Fruit fly (Drosophila melanogaster): ENCODE data around the gene unc.
A peak's percentile ranks its signal among the peaks of the same experiment; 100 is the strongest.

The unc gene

DNA sequence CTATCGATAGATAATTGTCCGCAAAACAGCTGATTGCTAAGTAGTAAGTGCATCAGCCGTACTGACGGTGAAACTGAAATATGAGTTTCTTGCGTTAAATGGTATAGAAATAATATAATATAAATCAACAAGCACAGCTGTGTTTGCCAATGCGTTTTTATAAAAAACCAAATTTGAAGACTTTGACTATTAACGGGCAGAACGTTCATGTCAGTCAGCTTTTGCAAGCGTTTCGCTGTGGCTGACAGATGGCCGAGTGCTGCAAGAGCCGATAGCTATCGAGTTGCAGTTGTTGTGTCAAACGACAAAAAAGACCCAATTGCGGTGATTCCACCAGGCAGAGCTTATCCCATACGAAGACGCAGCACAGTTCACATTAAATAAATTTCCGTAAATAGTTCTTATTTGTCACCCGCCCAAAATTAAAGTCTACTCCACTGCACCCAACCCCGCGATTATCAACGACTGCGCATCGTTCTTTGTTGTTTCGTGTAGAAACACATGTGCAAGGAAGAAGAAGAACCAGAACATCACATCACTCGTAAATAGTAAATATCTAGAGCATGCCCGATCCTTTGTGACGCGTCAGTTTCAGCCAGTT, at the start of gene unc, which contains the start of gene CG15445 (continued):
- peak; percentile 8 for TF ChIP-seq Atf-2 (GFP tag; optimal IDR thresholded peaks at IDR 0.05)
- peak; percentile 83 for TF ChIP-seq inv (GFP tag; IDR thresholded peaks at IDR 0.05; ENCODE audit: partially characterized antibody)
- TF ChIP-seq CG33213 (GFP tag; optimal IDR thresholded peaks at IDR 0.05) = peak; percentile 43
- peak; percentile 89 for TF ChIP-seq MBD-R2 (GFP tag; IDR thresholded peaks at IDR 0.05)
- TF ChIP-seq GATAe (GFP tag; conservative IDR thresholded peaks at IDR 0.05) = no peak
- no peak for TF ChIP-seq Six4 (GFP tag; optimal IDR thresholded peaks at IDR 0.05)
- TF ChIP-seq CG33557 (GFP tag; optimal IDR thresholded peaks at IDR 0.05) = no peak
- no peak for TF ChIP-seq Ada2b (GFP tag; IDR thresholded peaks at IDR 0.05)
- TF ChIP-seq H2.0 (GFP tag; IDR thresholded peaks at IDR 0.05) = no peak
- peak; percentile 5 for TF ChIP-seq CG7928 (GFP tag; optimal IDR thresholded peaks at IDR 0.05)
- no peak for TF ChIP-seq CG11695 (GFP tag; IDR thresholded peaks at IDR 0.05)
- no peak for TF ChIP-seq CG34376 (GFP tag; optimal IDR thresholded peaks at IDR 0.05)
- no peak for TF ChIP-seq ro (GFP tag; IDR thresholded peaks at IDR 0.05)
- peak; percentile 55; the same call in 1 of the 2 replicates for TF ChIP-seq NFAT (GFP tag; IDR thresholded peaks at IDR 0.05)
- peak; percentile 78 for TF ChIP-seq HLH4C (GFP tag; IDR thresholded peaks at IDR 0.05; ENCODE audit: partially characterized antibody)
- peak; percentile 44 for TF ChIP-seq CG17186 (GFP tag; optimal IDR thresholded peaks at IDR 0.05)
- peak; percentile 27 for TF ChIP-seq CG2120 (GFP tag; optimal IDR thresholded peaks at IDR 0.05)
- peak; percentile 78 for TF ChIP-seq ewg (GFP tag; optimal IDR thresholded peaks at IDR 0.05)
- peak; percentile 66; the same call in 2 of the 3 replicates for TF ChIP-seq Doc3 (GFP tag; IDR thresholded peaks at IDR 0.05; ENCODE audit: partially characterized antibody)
- peak; percentile 5 to 48 for TF ChIP-seq tll (GFP tag; optimal IDR thresholded peaks at IDR 0.05)
- peak; percentile 34 for TF ChIP-seq gfzf (GFP tag; optimal IDR thresholded peaks at IDR 0.05)
- TF ChIP-seq trem (tag; optimal IDR thresholded peaks at IDR 0.05) = peak; percentile 46
- peak; percentile 10 for TF ChIP-seq HLH54F (GFP tag; optimal IDR thresholded peaks at IDR 0.05)
- no peak for TF ChIP-seq HHEX (GFP tag; optimal IDR thresholded peaks at IDR 0.05)
- TF ChIP-seq CG7987 (GFP tag; optimal IDR thresholded peaks at IDR 0.05) = no peak
- peak; percentile 15 for TF ChIP-seq CG10267 (tag; optimal IDR thresholded peaks at IDR 0.05)
- TF ChIP-seq HmgD (GFP tag; optimal IDR thresholded peaks at IDR 0.05) = peak; percentile 72
- peak; percentile 94 for TF ChIP-seq amos (GFP tag; IDR thresholded peaks at IDR 0.05; ENCODE audit: partially characterized antibody)
- peak; percentile 11 for TF ChIP-seq CG9797 (GFP tag; optimal IDR thresholded peaks at IDR 0.05)
- TF ChIP-seq BEAF-32 (GFP tag; optimal IDR thresholded peaks at IDR 0.05) = peak; percentile 94
- TF ChIP-seq CG9876 (GFP tag; optimal IDR thresholded peaks at IDR 0.05) = peak; percentile 7
- no peak for TF ChIP-seq jing (GFP tag; optimal IDR thresholded peaks at IDR 0.05)
- no peak for TF ChIP-seq Atf6 (GFP tag; IDR thresholded peaks at IDR 0.05)
- TF ChIP-seq E2f2 (GFP tag; IDR thresholded peaks at IDR 0.05) = peak; percentile 75
- no peak for TF ChIP-seq Rx (GFP tag; IDR thresholded peaks at IDR 0.05)
- no peak for TF ChIP-seq CG6854 (GFP tag; optimal IDR thresholded peaks at IDR 0.05)
- TF ChIP-seq tap (tag; optimal IDR thresholded peaks at IDR 0.05) = no peak
- TF ChIP-seq CG10654 (GFP tag; optimal IDR thresholded peaks at IDR 0.05) = peak; percentile 12
- peak in 1 of 2 experiments; percentile 16 for TF ChIP-seq Hr51 (GFP tag; optimal IDR thresholded peaks at IDR 0.05)
- no peak for TF ChIP-seq CG13424 (tag; optimal IDR thresholded peaks at IDR 0.05)
- no peak for TF ChIP-seq H15 (GFP tag; IDR thresholded peaks at IDR 0.05)
- no peak for TF ChIP-seq Dad (GFP tag; optimal IDR thresholded peaks at IDR 0.05)
- TF ChIP-seq CG11504 (tag; optimal IDR thresholded peaks at IDR 0.05) = peak; percentile 76
- no peak for TF ChIP-seq abd-A (tag; optimal IDR thresholded peaks at IDR 0.05)
- TF ChIP-seq Sin3A (optimal IDR thresholded peaks at IDR 0.05) = peak; percentile 90
- no peak for TF ChIP-seq CG5180 (GFP tag; optimal IDR thresholded peaks at IDR 0.05)
- TF ChIP-seq pzg (GFP tag; optimal IDR thresholded peaks at IDR 0.05) = peak; percentile 63
- peak; percentile 84 for TF ChIP-seq Scr (GFP tag; IDR thresholded peaks at IDR 0.05; ENCODE audit: partially characterized antibody)
- TF ChIP-seq sisA (GFP tag; IDR thresholded peaks at IDR 0.05) = peak; percentile 43

Measured in whole organism, embryonic.